Worm (Caenorhabditis elegans): ENCODE measurements around the gene srxa-1.

The srxa-1 gene

DNA sequence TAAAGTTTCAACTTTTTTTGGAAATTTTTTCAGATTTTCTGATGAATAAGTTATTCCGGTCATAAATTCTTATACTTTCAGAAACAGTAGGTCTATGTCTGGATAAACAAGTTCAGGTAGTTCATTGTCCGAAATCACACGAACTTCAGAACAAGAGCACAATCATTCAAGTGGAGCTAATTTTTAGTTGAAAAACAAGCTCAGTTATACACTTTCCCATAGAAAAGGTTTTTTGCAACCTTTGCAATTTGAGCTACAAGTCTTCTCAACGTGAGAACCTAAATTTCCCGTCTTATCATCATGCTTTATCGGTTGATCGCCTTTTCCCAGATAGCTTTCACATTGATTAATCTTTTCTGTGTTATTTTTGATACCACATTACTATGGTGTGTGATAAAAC, at the start of gene srxa-1:
TSS of gene srxa-1 (plus strand) at position 301 of the 400 bp plus-strand sequence.
- TF ChIP-seq flt-1 (GFP tag; IDR thresholded peaks at IDR 0.05): no peak
- no peak for TF ChIP-seq cog-1 (tag; optimal IDR thresholded peaks at IDR 0.05)
- no peak for TF ChIP-seq ztf-23 (GFP tag; IDR thresholded peaks at IDR 0.05)
- no peak for TF ChIP-seq ztf-29 (GFP tag; IDR thresholded peaks at IDR 0.05)
- no peak for TF ChIP-seq med-1 (GFP tag; optimal IDR thresholded peaks at IDR 0.05; ENCODE audit: insufficient read depth)
- TF ChIP-seq tab-1 (GFP tag; IDR thresholded peaks at IDR 0.05): no peak
- no peak for TF ChIP-seq ref-1 (GFP tag; conservative IDR thresholded peaks at IDR 0.05)
- TF ChIP-seq T22C8.4 (GFP tag; IDR thresholded peaks at IDR 0.05): no peak
- no peak for TF ChIP-seq klf-2 (GFP tag; conservative IDR thresholded peaks at IDR 0.05)

DNA sequence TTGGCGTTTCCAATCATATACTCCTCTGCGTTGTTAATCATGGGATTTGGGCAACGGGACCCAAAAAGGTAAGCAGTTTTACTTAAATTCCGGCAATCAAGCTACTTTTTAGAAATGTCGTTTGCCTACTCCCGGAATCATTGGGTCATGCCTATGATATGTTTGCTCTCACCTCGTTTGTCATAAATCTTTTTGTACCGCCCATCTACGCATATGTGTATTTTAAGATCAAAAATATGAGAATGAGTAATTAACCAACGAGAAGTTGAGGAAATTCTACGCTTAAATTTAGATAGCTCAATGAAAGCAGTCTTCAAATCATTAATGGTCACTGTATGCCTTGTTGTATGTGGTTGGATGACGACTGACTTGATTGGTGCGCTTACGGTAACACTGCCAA, 49.6 kb upstream of the srxa-1 start:
- TF ChIP-seq med-1 (GFP tag; optimal IDR thresholded peaks at IDR 0.05; ENCODE audit: insufficient read depth) (no peak), klf-2 (GFP tag; conservative IDR thresholded peaks at IDR 0.05) (no peak), tab-1 (GFP tag; IDR thresholded peaks at IDR 0.05) (no peak), T22C8.4 (GFP tag; IDR thresholded peaks at IDR 0.05) (no peak), flt-1 (GFP tag; IDR thresholded peaks at IDR 0.05) (no peak), ref-1 (GFP tag; conservative IDR thresholded peaks at IDR 0.05) (no peak), ztf-29 (GFP tag; IDR thresholded peaks at IDR 0.05) (no peak)

DNA sequence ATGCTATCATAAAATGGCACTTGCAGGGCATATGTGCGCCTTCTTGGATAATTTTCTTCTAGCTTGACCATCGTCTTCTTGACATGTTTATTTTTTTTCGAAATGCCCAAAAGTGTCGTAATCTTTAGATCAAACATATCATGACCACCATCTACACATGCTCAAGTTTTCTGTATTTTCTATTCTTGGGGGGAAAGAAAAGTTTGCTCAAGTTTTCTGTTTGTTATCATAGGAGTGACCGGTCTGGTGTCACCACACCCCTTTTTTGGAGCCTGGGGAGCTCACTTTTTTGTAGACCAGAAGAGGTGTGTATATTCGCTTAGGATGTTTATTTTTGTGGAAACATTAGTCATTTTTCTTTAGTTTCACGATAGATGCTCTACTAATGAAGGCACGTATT, 46.5 kb upstream of the srxa-1 start, which contains the start of gene klf-2:
TSS of gene klf-2 (plus strand) at position 301 of the 400 bp plus-strand sequence.
- TF ChIP-seq flt-1 (GFP tag; IDR thresholded peaks at IDR 0.05) (no peak), ref-1 (GFP tag; conservative IDR thresholded peaks at IDR 0.05) (no peak), tab-1 (GFP tag; IDR thresholded peaks at IDR 0.05) (no peak), ztf-29 (GFP tag; IDR thresholded peaks at IDR 0.05) (no peak), cog-1 (tag; optimal IDR thresholded peaks at IDR 0.05) (no peak), med-1 (GFP tag; optimal IDR thresholded peaks at IDR 0.05; ENCODE audit: insufficient read depth) (no peak), klf-2 (GFP tag; conservative IDR thresholded peaks at IDR 0.05) (no peak), ztf-23 (GFP tag; IDR thresholded peaks at IDR 0.05) (no peak), T22C8.4 (GFP tag; IDR thresholded peaks at IDR 0.05) (no peak)

DNA sequence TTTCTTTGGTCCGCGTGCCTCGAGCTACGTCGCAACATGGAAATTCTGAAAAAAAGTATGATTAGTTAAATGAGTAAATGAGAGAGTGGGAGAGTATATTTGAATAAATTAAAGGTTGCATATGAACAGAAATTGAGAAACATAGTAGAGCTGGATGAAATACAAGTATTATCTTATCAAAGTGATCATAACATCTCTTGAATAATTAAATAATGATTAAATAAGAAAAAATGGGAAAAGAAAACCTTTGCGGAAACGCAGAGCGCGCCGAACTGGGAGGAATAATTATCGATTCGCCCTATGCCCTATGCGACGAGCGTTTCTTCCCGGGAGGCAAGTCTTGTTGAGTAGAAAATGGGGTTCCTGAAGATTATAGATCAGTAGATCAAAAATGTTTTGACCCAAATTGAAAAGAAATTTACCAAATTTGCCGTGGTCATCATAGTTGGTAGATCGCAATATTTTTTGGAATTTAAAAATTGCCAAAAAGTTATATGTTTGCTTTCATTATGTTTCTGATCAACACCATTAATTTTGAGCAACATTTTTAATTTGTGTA, 42.3 kb upstream of the srxa-1 start, which contains the start of gene F53F8.3:
TSS of gene F53F8.3 (minus strand) at position 51 of the 559 bp plus-strand sequence.
- TF ChIP-seq med-1 (GFP tag; optimal IDR thresholded peaks at IDR 0.05; ENCODE audit: insufficient read depth) (no peak), T22C8.4 (GFP tag; IDR thresholded peaks at IDR 0.05) (0 out of 2 replicates have a peak, but pooled peaks have one; percentile 26)

DNA sequence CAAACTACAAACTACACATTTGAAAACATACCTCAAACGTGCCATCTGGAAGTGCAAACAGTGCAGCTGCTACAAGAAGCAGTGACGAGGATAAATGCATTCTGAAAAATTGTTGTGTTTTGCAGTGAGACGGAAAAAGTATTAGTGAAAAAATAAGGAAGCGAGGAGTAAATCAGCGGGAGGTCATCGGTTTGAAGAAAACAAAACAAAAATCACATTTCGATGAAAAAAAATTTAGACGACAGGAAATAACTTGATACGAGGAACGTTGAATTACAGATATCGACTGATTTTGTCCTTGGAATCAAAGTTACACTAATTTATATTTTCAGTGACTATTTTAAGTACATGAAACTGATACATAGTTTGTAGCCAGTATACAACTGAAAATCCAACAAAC, 40.3 kb upstream of the srxa-1 start, which contains the start of gene F53F8.4:
TSS of gene F53F8.4 (minus strand) at position 101 of the 400 bp plus-strand sequence.
- no peak for TF ChIP-seq T22C8.4 (GFP tag; IDR thresholded peaks at IDR 0.05)
- TF ChIP-seq flt-1 (GFP tag; IDR thresholded peaks at IDR 0.05): no peak
- no peak for TF ChIP-seq ref-1 (GFP tag; conservative IDR thresholded peaks at IDR 0.05)
- TF ChIP-seq cog-1 (tag; optimal IDR thresholded peaks at IDR 0.05): no peak
- no peak for TF ChIP-seq ztf-29 (GFP tag; IDR thresholded peaks at IDR 0.05)
- no peak for TF ChIP-seq med-1 (GFP tag; optimal IDR thresholded peaks at IDR 0.05; ENCODE audit: insufficient read depth)
- no peak for TF ChIP-seq klf-2 (GFP tag; conservative IDR thresholded peaks at IDR 0.05)

DNA sequence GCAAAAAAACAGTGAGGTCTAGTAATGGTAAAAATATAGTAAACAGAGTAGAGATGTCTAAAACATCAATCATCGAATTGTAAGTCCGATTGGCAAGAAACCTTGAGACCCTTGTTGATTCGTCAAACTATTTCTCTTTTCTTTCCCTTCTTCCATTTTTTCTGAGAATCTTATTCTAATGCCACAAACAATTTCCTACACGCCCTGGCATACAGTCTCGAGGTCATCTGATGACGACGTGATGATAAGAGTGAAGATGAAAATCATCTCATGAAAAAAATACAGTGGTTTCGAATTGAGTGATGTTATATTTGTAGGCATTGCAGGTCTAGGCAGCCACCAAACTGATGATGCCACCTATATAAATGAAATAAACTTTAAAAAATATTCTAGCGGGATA, 39.0 kb upstream of the srxa-1 start:
- TF ChIP-seq T22C8.4 (GFP tag; IDR thresholded peaks at IDR 0.05) (no peak), klf-2 (GFP tag; conservative IDR thresholded peaks at IDR 0.05) (no peak), med-1 (GFP tag; optimal IDR thresholded peaks at IDR 0.05; ENCODE audit: insufficient read depth) (no peak), cog-1 (tag; optimal IDR thresholded peaks at IDR 0.05) (no peak), tab-1 (GFP tag; IDR thresholded peaks at IDR 0.05) (no peak), ztf-23 (GFP tag; IDR thresholded peaks at IDR 0.05) (no peak)

DNA sequence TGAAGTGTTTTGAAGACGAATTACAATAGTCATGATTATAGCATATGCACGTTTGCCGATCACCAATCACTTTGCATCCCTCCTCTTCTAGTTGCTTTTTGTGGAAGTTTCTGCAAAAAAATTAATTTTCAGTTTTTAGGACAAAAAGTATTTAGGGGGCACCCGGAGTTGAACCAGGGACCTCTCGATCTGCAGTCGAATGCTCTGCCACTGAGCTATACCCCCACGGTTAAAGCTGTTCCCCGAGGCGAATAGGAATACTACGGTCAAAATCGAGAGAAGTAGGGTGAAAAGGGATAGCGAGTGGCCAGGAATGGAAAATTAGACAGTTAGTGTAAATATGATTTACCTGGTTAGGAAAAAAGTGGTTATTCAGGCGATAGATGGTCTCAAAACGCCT, 37.9 kb upstream of the srxa-1 start:
- TF ChIP-seq ztf-29 (GFP tag; IDR thresholded peaks at IDR 0.05) (0 out of 2 replicates have a peak, but pooled peaks have one; percentile 37), med-1 (GFP tag; optimal IDR thresholded peaks at IDR 0.05; ENCODE audit: insufficient read depth) (peak; percentile 46), ztf-23 (GFP tag; IDR thresholded peaks at IDR 0.05) (0 out of 2 replicates have a peak, but pooled peaks have one; percentile 68), tab-1 (GFP tag; IDR thresholded peaks at IDR 0.05) (peak; percentile 80), ref-1 (GFP tag; conservative IDR thresholded peaks at IDR 0.05) (peak; percentile 42; the same call in 1 of the 2 replicates), cog-1 (tag; optimal IDR thresholded peaks at IDR 0.05) (no peak), flt-1 (GFP tag; IDR thresholded peaks at IDR 0.05) (peak; percentile 86), klf-2 (GFP tag; conservative IDR thresholded peaks at IDR 0.05) (peak; percentile 71), T22C8.4 (GFP tag; IDR thresholded peaks at IDR 0.05) (peak; percentile 60)

DNA sequence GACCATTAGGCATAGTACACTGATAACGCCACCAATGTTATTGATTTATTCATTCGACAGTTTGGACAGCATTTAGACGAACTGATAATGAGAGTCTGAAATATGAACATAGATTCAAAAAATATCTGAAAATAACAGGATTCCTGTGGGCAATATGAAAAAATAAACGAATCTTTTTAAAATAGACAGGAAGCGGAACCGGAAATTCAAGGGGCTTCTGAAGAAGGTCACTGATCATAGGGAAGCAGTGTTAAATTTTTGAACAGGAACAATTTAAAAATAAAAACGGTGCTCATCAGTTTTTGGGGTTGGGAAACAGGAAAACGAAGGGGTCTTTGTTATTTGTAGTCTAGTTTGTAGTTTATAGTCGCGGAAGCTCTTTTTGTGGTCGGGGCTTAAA, 33.6 kb upstream of the srxa-1 start, which contains the start of gene F53F8.7:
TSS of gene F53F8.7 (minus strand) at position 101 of the 400 bp plus-strand sequence.
- TF ChIP-seq tab-1 (GFP tag; IDR thresholded peaks at IDR 0.05) (no peak), T22C8.4 (GFP tag; IDR thresholded peaks at IDR 0.05) (no peak), ztf-23 (GFP tag; IDR thresholded peaks at IDR 0.05) (no peak), ztf-29 (GFP tag; IDR thresholded peaks at IDR 0.05) (no peak), klf-2 (GFP tag; conservative IDR thresholded peaks at IDR 0.05) (no peak), flt-1 (GFP tag; IDR thresholded peaks at IDR 0.05) (no peak), med-1 (GFP tag; optimal IDR thresholded peaks at IDR 0.05; ENCODE audit: insufficient read depth) (no peak), ref-1 (GFP tag; conservative IDR thresholded peaks at IDR 0.05) (no peak)

DNA sequence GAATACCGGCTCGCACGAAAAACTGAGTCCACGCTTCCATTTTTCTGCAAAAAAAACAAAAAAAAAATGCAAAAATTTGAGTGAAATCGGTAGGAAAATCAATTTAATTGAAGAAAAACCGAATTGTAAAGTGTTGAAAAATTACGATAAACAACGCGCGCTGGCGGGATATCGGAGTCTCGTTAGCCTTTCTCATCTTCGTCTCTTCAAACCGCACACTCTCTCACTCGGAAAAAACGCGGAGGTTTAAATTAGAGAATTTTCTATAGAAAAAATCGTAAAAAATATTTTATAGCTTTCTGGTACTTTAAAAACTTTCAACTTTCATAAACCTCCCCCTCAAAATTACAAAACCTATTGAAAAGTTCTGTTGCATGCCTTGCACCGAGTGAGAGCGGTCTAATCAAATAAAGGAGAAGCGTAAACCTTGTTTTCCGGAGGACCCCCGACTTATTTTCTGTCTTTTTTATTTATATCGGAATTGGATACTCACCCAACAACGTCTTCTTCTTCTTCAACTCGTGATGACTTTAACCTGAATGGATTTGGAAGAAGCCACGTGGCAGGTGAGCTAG, 27.8 kb upstream of the srxa-1 start, which contains the start of the genes F53F8.5 and F53F8.6:
TSS of gene F53F8.5 (minus strand) at position 52 of the 575 bp plus-strand sequence.
TSS of gene F53F8.6 (plus strand) at position 230 of the 575 bp plus-strand sequence.
- TF ChIP-seq T22C8.4 (GFP tag; IDR thresholded peaks at IDR 0.05) (no peak), flt-1 (GFP tag; IDR thresholded peaks at IDR 0.05) (0 out of 2 replicates have a peak, but pooled peaks have one; percentile 19)

DNA sequence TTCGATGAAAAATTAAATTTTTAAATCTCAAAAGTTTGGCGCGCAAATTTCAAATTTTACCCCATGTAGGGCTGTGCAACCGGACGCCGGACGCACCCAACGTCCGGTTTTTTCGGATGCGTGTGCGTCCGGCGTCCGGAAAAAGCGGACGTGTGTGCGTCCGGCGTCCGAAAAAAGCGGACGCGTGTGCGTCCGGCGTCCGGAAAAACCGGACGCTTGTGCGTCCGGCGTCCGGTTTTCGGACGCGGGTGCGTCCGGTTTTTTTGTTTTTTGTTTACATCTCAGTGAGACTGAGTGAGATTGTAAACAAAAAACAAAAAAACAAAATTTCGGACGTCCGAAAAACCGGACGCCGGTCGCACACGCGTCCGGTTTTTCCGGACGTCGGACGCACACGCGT, 26.8 kb upstream of the srxa-1 start:
- TF ChIP-seq tab-1 (GFP tag; IDR thresholded peaks at IDR 0.05): 0 out of 2 replicates have a peak, but pooled peaks have one; percentile 54
- TF ChIP-seq flt-1 (GFP tag; IDR thresholded peaks at IDR 0.05): 0 out of 2 replicates have a peak, but pooled peaks have one; percentile 28

Data from whole organism, midembryonic.